Worm (Caenorhabditis elegans) whole organism, late embryonic: Measurements from ENCODE around the gene lrpr-1.

Experiments
- C38D4.7 ChIP-seq: fragments of 200-800 bp; sonication (Bioruptor generic); optimal IDR thresholded peaks from 2 replicates; lab custom pipeline; 2018; ENCODE audit warnings: mild to moderate bottlenecking, missing genetic modification characterization, moderate library complexity, missing compliant biosample characterization
- F13H6.1 ChIP-seq: sonication (generic microtip); optimal IDR thresholded peaks from 2 replicates; lab custom pipeline; 2016; ENCODE audit warnings: missing genetic modification characterization, missing compliant biosample characterization
- K02D7.2 ChIP-seq: sonication (generic microtip); optimal IDR thresholded peaks from 2 replicates; lab custom pipeline; 2017; ENCODE audit warnings: mild to moderate bottlenecking, missing genetic modification characterization, missing compliant biosample characterization
- K09A11.1 ChIP-seq: sonication (generic microtip); optimal IDR thresholded peaks from 2 replicates; lab custom pipeline; 2017; ENCODE audit warnings: antibody characterized with exemption, mild to moderate bottlenecking, missing genetic modification characterization, missing compliant biosample characterization; ENCODE audit not compliant: insufficient read depth
- T23F11.4 ChIP-seq: fragments of 200-800 bp; sonication (Bioruptor generic); optimal IDR thresholded peaks from 2 replicates; lab custom pipeline; 2018; ENCODE audit warnings: mild to moderate bottlenecking, missing genetic modification characterization, missing compliant biosample characterization
- ahr-1 ChIP-seq: sonication (generic microtip); optimal IDR thresholded peaks from 2 replicates; lab custom pipeline; 2016; ENCODE audit warnings: missing genetic modification characterization, missing compliant biosample characterization
- ama-1 ChIP-seq: fragments of 150-350 bp; optimal IDR thresholded peaks from 2 replicates; lab custom pipeline; 2014
- ceh-14 ChIP-seq: sonication (generic microtip); optimal IDR thresholded peaks from 2 replicates; lab custom pipeline; 2016; ENCODE audit warnings: missing genotype, missing genetic modification characterization, missing compliant biosample characterization
- ceh-19 ChIP-seq: fragments of 200-800 bp; sonication (Bioruptor generic); optimal IDR thresholded peaks from 2 replicates; lab custom pipeline; 2018; ENCODE audit warnings: mild to moderate bottlenecking, missing genetic modification characterization, missing compliant biosample characterization
- ceh-24 ChIP-seq: sonication (generic microtip); optimal IDR thresholded peaks from 2 replicates; lab custom pipeline; 2016; ENCODE audit warnings: mild to moderate bottlenecking, missing genetic modification characterization, missing compliant biosample characterization
- ceh-30 ChIP-seq: fragments of 150-350 bp; optimal IDR thresholded peaks from 2 replicates; lab custom pipeline; 2014; ENCODE audit warnings: missing biosample characterization, missing genetic modification characterization
- ceh-34 ChIP-seq: sonication (generic microtip); optimal IDR thresholded peaks from 2 replicates; lab custom pipeline; 2016; ENCODE audit warnings: mild to moderate bottlenecking, missing genetic modification characterization, missing compliant biosample characterization
- ceh-45 ChIP-seq: fragments of 200-800 bp; sonication (Bioruptor generic); IDR thresholded peaks from 2 replicates; pipeline ENCODE4 v1.3.6; 2022; ENCODE audit warnings: missing genetic modification reagents, missing genetic modification characterization, missing compliant biosample characterization
- ceh-48 ChIP-seq: sonication (generic microtip); optimal IDR thresholded peaks from 2 replicates; lab custom pipeline; 2016; ENCODE audit warnings: missing genetic modification characterization, inconsistent platforms, missing compliant biosample characterization
- ceh-6 ChIP-seq: fragments of 200-800 bp; sonication (Bioruptor generic); optimal IDR thresholded peaks from 2 replicates; lab custom pipeline; 2018; ENCODE audit warnings: mild to moderate bottlenecking, missing genetic modification characterization, missing compliant biosample characterization
- ceh-9 ChIP-seq: sonication (generic microtip); optimal IDR thresholded peaks from 2 replicates; lab custom pipeline; 2016; ENCODE audit warnings: mild to moderate bottlenecking, missing genetic modification characterization, inconsistent platforms, missing compliant biosample characterization
- dmd-4 ChIP-seq: sonication (generic microtip); optimal IDR thresholded peaks from 2 replicates; lab custom pipeline; 2016; ENCODE audit warnings: borderline replicate concordance, missing genetic modification characterization, missing compliant biosample characterization
- dve-1 ChIP-seq: sonication (generic microtip); optimal IDR thresholded peaks from 2 replicates; lab custom pipeline; 2017; ENCODE audit warnings: antibody characterized with exemption, mild to moderate bottlenecking, missing genetic modification characterization, missing compliant biosample characterization
- elt-2 ChIP-seq: sonication (generic microtip); optimal IDR thresholded peaks from 2 replicates; lab custom pipeline; 2016; ENCODE audit warnings: missing genetic modification reagents, missing genetic modification characterization, missing compliant biosample characterization
- elt-4 ChIP-seq: sonication (generic microtip); optimal IDR thresholded peaks from 2 replicates; lab custom pipeline; 2016; ENCODE audit warnings: missing genetic modification characterization, missing compliant biosample characterization
- ets-4 ChIP-seq: sonication (generic microtip); optimal IDR thresholded peaks from 2 replicates; lab custom pipeline; 2016; ENCODE audit warnings: missing genetic modification characterization, missing compliant biosample characterization
- eyg-1 ChIP-seq: sonication (generic microtip); optimal IDR thresholded peaks from 2 replicates; lab custom pipeline; 2016; ENCODE audit warnings: missing genotype, missing genetic modification characterization, missing compliant biosample characterization
- fax-1 ChIP-seq: sonication (generic microtip); optimal IDR thresholded peaks from 2 replicates; lab custom pipeline; 2016; ENCODE audit warnings: missing genotype, missing genetic modification characterization, missing compliant biosample characterization
- gmeb-2 ChIP-seq: sonication (generic microtip); optimal IDR thresholded peaks from 2 replicates; lab custom pipeline; 2016; ENCODE audit warnings: missing genetic modification characterization, inconsistent platforms, missing compliant biosample characterization
- hlh-13 ChIP-seq: fragments of 200-800 bp; sonication (Bioruptor generic); optimal IDR thresholded peaks from 2 replicates; lab custom pipeline; 2018; ENCODE audit warnings: mild to moderate bottlenecking, missing genetic modification characterization, missing compliant biosample characterization
- hlh-6 ChIP-seq: sonication (generic microtip); optimal IDR thresholded peaks from 2 replicates; lab custom pipeline; 2016; ENCODE audit warnings: missing genotype, missing genetic modification characterization, missing compliant biosample characterization
- lin-11 ChIP-seq: fragments of 200-800 bp; sonication (Bioruptor generic); optimal IDR thresholded peaks from 2 replicates; lab custom pipeline; 2018; ENCODE audit warnings: mild to moderate bottlenecking, missing genetic modification characterization, missing compliant biosample characterization
- mec-3 ChIP-seq: sonication (generic microtip); optimal IDR thresholded peaks from 2 replicates; lab custom pipeline; 2016; ENCODE audit warnings: borderline replicate concordance, missing genetic modification characterization, missing compliant biosample characterization
- nfya-1 ChIP-seq: sonication (generic microtip); optimal IDR thresholded peaks from 2 replicates; lab custom pipeline; 2017; ENCODE audit warnings: missing genetic modification characterization, mild to moderate bottlenecking, missing compliant biosample characterization, antibody characterized with exemption, moderate library complexity
- nhr-11 ChIP-seq: fragments of 150-350 bp; optimal IDR thresholded peaks from 2 replicates; lab custom pipeline; 2014; ENCODE audit warnings: missing biosample characterization, missing genetic modification characterization
- nhr-232 ChIP-seq: sonication (generic microtip); optimal IDR thresholded peaks from 2 replicates; lab custom pipeline; 2016; ENCODE audit warnings: missing genetic modification characterization, missing compliant biosample characterization
- npax-4 ChIP-seq: sonication (generic microtip); optimal IDR thresholded peaks from 2 replicates; lab custom pipeline; 2016; ENCODE audit warnings: missing genetic modification characterization, missing compliant biosample characterization
- odd-2 ChIP-seq: sonication (generic microtip); optimal IDR thresholded peaks from 2 replicates; lab custom pipeline; 2017; ENCODE audit warnings: antibody characterized with exemption, mild to moderate bottlenecking, missing genetic modification characterization, missing compliant biosample characterization
- pag-3 ChIP-seq: sonication (generic microtip); optimal IDR thresholded peaks from 2 replicates; lab custom pipeline; 2016; ENCODE audit warnings: missing compliant biosample characterization, missing genetic modification characterization, borderline replicate concordance
- pat-9 ChIP-seq: fragments of 200-800 bp; sonication (Bioruptor generic); optimal IDR thresholded peaks from 2 replicates; lab custom pipeline; 2018; ENCODE audit warnings: mild to moderate bottlenecking, missing genetic modification characterization, moderate library complexity, missing compliant biosample characterization
- pax-1 ChIP-seq: fragments of 150-350 bp; optimal IDR thresholded peaks from 2 replicates; lab custom pipeline; 2014; ENCODE audit warnings: missing biosample characterization, missing genetic modification characterization
- pha-2 ChIP-seq: sonication (generic microtip); optimal IDR thresholded peaks from 2 replicates; lab custom pipeline; 2017; ENCODE audit warnings: mild to moderate bottlenecking, missing genetic modification characterization, missing compliant biosample characterization
- pha-4 ChIP-seq: fragments of 150-350 bp; optimal IDR thresholded peaks from 2 replicates; lab custom pipeline; 2018; ENCODE audit warnings: missing biosample characterization, missing genetic modification reagents, missing genetic modification characterization
- pqm-1 ChIP-seq: sonication (generic microtip); optimal IDR thresholded peaks from 2 replicates; lab custom pipeline; 2016; ENCODE audit warnings: missing genetic modification characterization, missing compliant biosample characterization
- pros-1 ChIP-seq: fragments of 150-350 bp; optimal IDR thresholded peaks from 2 replicates; lab custom pipeline; 2014; ENCODE audit warnings: missing biosample characterization, missing genetic modification reagents, missing genetic modification characterization
- ref-2 ChIP-seq: sonication (generic microtip); optimal IDR thresholded peaks from 2 replicates; lab custom pipeline; 2016; ENCODE audit warnings: missing genetic modification characterization, missing compliant biosample characterization
- sdc-2 ChIP-seq: sonication (generic microtip); optimal IDR thresholded peaks from 2 replicates; lab custom pipeline; 2016; ENCODE audit warnings: missing genotype, missing genetic modification characterization, missing compliant biosample characterization
- sox-2 ChIP-seq: fragments of 200-800 bp; sonication (Bioruptor generic); IDR thresholded peaks from 2 replicates; pipeline ENCODE4 v1.3.6; 2022; ENCODE audit warnings: missing genetic modification reagents, missing genetic modification characterization, missing compliant biosample characterization
- syd-9 ChIP-seq: sonication (generic microtip); optimal IDR thresholded peaks from 2 replicates; lab custom pipeline; 2016; ENCODE audit warnings: mild to moderate bottlenecking, missing genetic modification characterization, moderate library complexity, missing compliant biosample characterization
- tbx-2 ChIP-seq: sonication (generic microtip); optimal IDR thresholded peaks from 2 replicates; lab custom pipeline; 2016; ENCODE audit warnings: missing genetic modification characterization, missing compliant biosample characterization
- tbx-7 ChIP-seq: sonication (generic microtip); optimal IDR thresholded peaks from 2 replicates; lab custom pipeline; 2016; ENCODE audit warnings: missing genotype, missing genetic modification characterization, missing compliant biosample characterization
- ttx-3 ChIP-seq: sonication (generic microtip); optimal IDR thresholded peaks from 2 replicates; lab custom pipeline; 2016; ENCODE audit warnings: missing genetic modification reagents, missing genetic modification characterization, missing compliant biosample characterization
- unc-3 ChIP-seq, 2 experiments: fragments of 200-800 bp in 1 of 2; sonication (Bioruptor generic) in 1 of 2; sonication (generic microtip) in 1 of 2; conservative IDR thresholded peaks in 1 of 2; optimal IDR thresholded peaks in 1 of 2; 2 replicates each; pipeline versions ENCODE4 v1.3.6 to Lab custom; 2016 to 2022; ENCODE audit warnings: missing compliant biosample characterization in 2 of 2, missing genetic modification characterization in 2 of 2, missing genetic modification reagents in 1 of 2
- unc-42 ChIP-seq: sonication (generic microtip); optimal IDR thresholded peaks from 2 replicates; lab custom pipeline; 2016; ENCODE audit warnings: missing genotype, missing genetic modification characterization, missing compliant biosample characterization
- unc-55 ChIP-seq: sonication (generic microtip); optimal IDR thresholded peaks from 2 replicates; lab custom pipeline; 2017; ENCODE audit warnings: missing biosample characterization, missing genetic modification reagents, missing genetic modification characterization
- unc-86 ChIP-seq: sonication (generic microtip); optimal IDR thresholded peaks from 2 replicates; lab custom pipeline; 2016; ENCODE audit warnings: missing genetic modification characterization, missing compliant biosample characterization
- zip-5 ChIP-seq: sonication (generic microtip); optimal IDR thresholded peaks from 2 replicates; lab custom pipeline; 2016; ENCODE audit warnings: missing genetic modification characterization, missing compliant biosample characterization
- ztf-16 ChIP-seq: sonication (generic microtip); optimal IDR thresholded peaks from 2 replicates; lab custom pipeline; 2017; ENCODE audit warnings: missing genetic modification characterization, missing compliant biosample characterization

Gene lrpr-1

DNA sequence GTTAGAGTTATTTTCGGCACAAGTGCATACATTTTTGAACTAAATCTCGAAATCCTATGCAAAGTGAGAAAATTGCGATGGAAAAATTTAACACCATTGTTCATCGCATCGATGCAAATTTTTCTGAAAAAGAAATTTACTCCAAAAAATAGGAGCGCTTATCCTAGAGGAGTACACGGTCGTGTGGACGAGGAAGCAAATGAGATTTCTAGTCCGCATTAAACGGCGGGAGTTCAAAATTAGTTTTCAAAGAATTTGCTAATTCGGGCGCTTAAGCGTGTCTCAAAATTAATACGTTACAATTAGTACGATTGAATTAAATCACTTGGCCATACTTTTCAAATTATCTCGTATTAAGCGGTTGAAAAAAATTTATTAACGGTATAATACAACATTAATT is at the start of gene lrpr-1:
lrpr-1 (minus strand) TSS at position 185 of the 400 bp plus-strand sequence.
- TF ChIP-seq ceh-45 (no peak), ama-1 (lab: Kevin White, UChicago) (no peak), unc-3 (GFP tag; conservative IDR thresholded peaks at IDR 0.05; lab: Robert Waterston, UW) (no peak), unc-3 (tag; optimal IDR thresholded peaks at IDR 0.05; lab: Kevin White, UChicago) (no peak), ttx-3 (peak; percentile 11), T23F11.4 (no peak), nhr-11 (no peak), ceh-19 (no peak), odd-2 (tag; lab: Kevin White, UChicago) (no peak), pros-1 (no peak), unc-86 (tag; lab: Kevin White, UChicago) (peak; percentile 12), mec-3 (tag; lab: Kevin White, UChicago) (peak; percentile 92), ceh-24 (tag; lab: Kevin White, UChicago) (no peak), ztf-16 (tag; lab: Kevin White, UChicago) (no peak), unc-55 (GFP tag; lab: Kevin White, UChicago) (no peak), ceh-6 (GFP tag; lab: Kevin White, UChicago) (no peak), lin-11 (tag; lab: Kevin White, UChicago) (no peak), dmd-4 (tag; lab: Kevin White, UChicago) (no peak), pha-4 (tag; lab: Kevin White, UChicago) (no peak), ceh-30 (tag; lab: Kevin White, UChicago) (no peak), hlh-13 (GFP tag; lab: Kevin White, UChicago) (no peak), pha-2 (tag; lab: Kevin White, UChicago) (no peak), ceh-9 (tag; lab: Kevin White, UChicago) (no peak), ceh-14 (tag; lab: Kevin White, UChicago) (peak; percentile 69), pqm-1 (no peak), ahr-1 (tag; lab: Kevin White, UChicago) (peak; percentile 27), sox-2 (no peak), tbx-2 (tag; lab: Kevin White, UChicago) (peak; percentile 91), elt-2 (tag; lab: Kevin White, UChicago) (no peak), sdc-2 (tag; lab: Kevin White, UChicago) (no peak), gmeb-2 (tag; lab: Kevin White, UChicago) (no peak), K09A11.1 (tag; lab: Kevin White, UChicago) (no peak), ceh-48 (tag; lab: Kevin White, UChicago) (no peak), hlh-6 (tag; lab: Kevin White, UChicago) (no peak), unc-42 (peak; percentile 51), pax-1 (tag; lab: Kevin White, UChicago) (no peak), nfya-1 (tag; lab: Kevin White, UChicago) (no peak), ceh-34 (tag; lab: Kevin White, UChicago) (no peak), F13H6.1 (tag; lab: Kevin White, UChicago) (peak; percentile 41), syd-9 (tag; lab: Kevin White, UChicago) (no peak), nhr-232 (tag; lab: Kevin White, UChicago) (no peak), ets-4 (tag; lab: Kevin White, UChicago) (peak; percentile 96), fax-1 (peak; percentile 66), ref-2 (peak; percentile 89), C38D4.7 (GFP tag; lab: Kevin White, UChicago) (no peak), pag-3 (tag; lab: Kevin White, UChicago) (no peak), zip-5 (tag; lab: Kevin White, UChicago) (peak; percentile 82), pat-9 (tag; lab: Kevin White, UChicago) (no peak), eyg-1 (tag; lab: Kevin White, UChicago) (no peak), tbx-7 (tag; lab: Kevin White, UChicago) (peak; percentile 97), dve-1 (tag; lab: Kevin White, UChicago) (no peak), npax-4 (tag; lab: Kevin White, UChicago) (no peak), elt-4 (tag; lab: Kevin White, UChicago) (no peak), K02D7.2 (tag; lab: Kevin White, UChicago) (no peak)
